Worm (Caenorhabditis elegans) whole organism, L2 larva: ENCODE results near the gene F37C4.8.
"Not testable (repeated sequence)": the region's sequence is repeated elsewhere in the genome, so short reads cannot be mapped to it uniquely, and the experiment has no call there.

Experiments
- C34F6.9 ChIP-seq: fragments of 150-350 bp; optimal IDR thresholded peaks from 2 replicates; lab custom pipeline; 2014; ENCODE audit warnings: missing biosample characterization, missing genetic modification characterization
- F13H6.1 ChIP-seq: sonication (generic microtip); optimal IDR thresholded peaks from 2 replicates; lab custom pipeline; 2016; ENCODE audit warnings: missing genetic modification characterization, missing compliant biosample characterization
- R02D3.7 ChIP-seq: fragments of 150-350 bp; optimal IDR thresholded peaks from 2 replicates; lab custom pipeline; 2014; ENCODE audit warnings: missing biosample characterization, missing genetic modification characterization
- alr-1 ChIP-seq: fragments of 150-350 bp; optimal IDR thresholded peaks from 2 replicates; lab custom pipeline; 2014; ENCODE audit warnings: missing biosample characterization, missing genetic modification characterization
- aly-2 ChIP-seq: fragments of 150-350 bp; optimal IDR thresholded peaks from 2 replicates; lab custom pipeline; 2014; ENCODE audit warnings: missing biosample characterization, missing genetic modification characterization
- ama-1 ChIP-seq: fragments of 150-350 bp; optimal IDR thresholded peaks from 2 replicates; lab custom pipeline; 2018; ENCODE audit warnings: inconsistent platforms
- blmp-1 ChIP-seq: sonication (generic microtip); optimal IDR thresholded peaks from 2 replicates; lab custom pipeline; 2017; ENCODE audit warnings: missing genetic modification characterization, mild to moderate bottlenecking, missing compliant biosample characterization, antibody characterized with exemption, moderate library complexity; ENCODE audit not compliant: insufficient read depth
- ceh-16 ChIP-seq: fragments of 150-350 bp; optimal IDR thresholded peaks from 2 replicates; lab custom pipeline; 2014; ENCODE audit warnings: missing biosample characterization, missing genetic modification characterization
- ceh-82 ChIP-seq: fragments of 150-350 bp; optimal IDR thresholded peaks from 2 replicates; lab custom pipeline; 2014; ENCODE audit warnings: missing biosample characterization, missing genetic modification characterization
- crh-2 ChIP-seq: sonication (generic microtip); optimal IDR thresholded peaks from 2 replicates; lab custom pipeline; 2017; ENCODE audit warnings: missing biosample characterization, missing genetic modification characterization
- dmd-4 ChIP-seq: sonication (generic microtip); optimal IDR thresholded peaks from 2 replicates; lab custom pipeline; 2017; ENCODE audit warnings: missing biosample characterization, missing genetic modification characterization
- egl-27 ChIP-seq: sonication (generic microtip); optimal IDR thresholded peaks from 3 replicates; lab custom pipeline; 2017; ENCODE audit warnings: missing biosample characterization, missing genetic modification reagents, missing genetic modification characterization
- elt-1 ChIP-seq: fragments of 150-350 bp; optimal IDR thresholded peaks from 2 replicates; lab custom pipeline; 2014; ENCODE audit warnings: missing biosample characterization, missing genetic modification characterization
- elt-3 ChIP-seq: sonication (generic microtip); optimal IDR thresholded peaks from 2 replicates; lab custom pipeline; 2017; ENCODE audit warnings: missing biosample characterization, missing genetic modification characterization
- gmeb-1 ChIP-seq: fragments of 150-350 bp; optimal IDR thresholded peaks from 2 replicates; lab custom pipeline; 2014; ENCODE audit warnings: missing biosample characterization, missing genetic modification characterization
- lin-11 ChIP-seq: fragments of 150-350 bp; sonication (generic microtip); optimal IDR thresholded peaks from 2 replicates; lab custom pipeline; 2014; ENCODE audit warnings: missing biosample characterization, missing genetic modification characterization, inconsistent platforms, mixed read lengths
- lsy-2 ChIP-seq, 2 experiments: fragments of 150-350 bp in 1 of 2; sonication (generic microtip) in 1 of 2; optimal IDR thresholded peaks; 2 replicates each; lab custom pipeline; 2014 to 2017; ENCODE audit warnings: missing biosample characterization in 2 of 2, missing genetic modification characterization in 2 of 2
- mab-5 ChIP-seq: fragments of 150-350 bp; optimal IDR thresholded peaks from 2 replicates; lab custom pipeline; 2014; ENCODE audit warnings: missing biosample characterization, missing genetic modification characterization
- mbf-1 ChIP-seq: sonication (generic microtip); optimal IDR thresholded peaks from 2 replicates; lab custom pipeline; 2017; ENCODE audit warnings: missing biosample characterization, missing genetic modification characterization
- nhr-10 ChIP-seq: sonication (generic microtip); optimal IDR thresholded peaks from 2 replicates; lab custom pipeline; 2017; ENCODE audit warnings: missing biosample characterization, missing genetic modification characterization
- nhr-12 ChIP-seq: fragments of 150-350 bp; optimal IDR thresholded peaks from 2 replicates; lab custom pipeline; 2014; ENCODE audit warnings: missing biosample characterization, missing genetic modification characterization
- nhr-21 ChIP-seq: fragments of 150-350 bp; optimal IDR thresholded peaks from 2 replicates; lab custom pipeline; 2014; ENCODE audit warnings: missing biosample characterization, missing genetic modification characterization
- nhr-23 ChIP-seq: fragments of 150-350 bp; optimal IDR thresholded peaks from 2 replicates; lab custom pipeline; 2014; ENCODE audit warnings: missing biosample characterization, missing genetic modification reagents, missing genetic modification characterization
- nhr-237 ChIP-seq: fragments of 150-350 bp; optimal IDR thresholded peaks from 2 replicates; lab custom pipeline; 2014; ENCODE audit warnings: missing biosample characterization, missing genetic modification characterization
- nhr-77 ChIP-seq: fragments of 150-350 bp; optimal IDR thresholded peaks from 2 replicates; lab custom pipeline; 2014; ENCODE audit warnings: missing biosample characterization, missing genetic modification characterization
- peb-1 ChIP-seq: fragments of 150-350 bp; optimal IDR thresholded peaks from 2 replicates; lab custom pipeline; 2014; ENCODE audit warnings: missing biosample characterization, missing genetic modification characterization
- sem-4 ChIP-seq: fragments of 150-350 bp; optimal IDR thresholded peaks from 2 replicates; lab custom pipeline; 2014; ENCODE audit warnings: missing biosample characterization, missing genetic modification reagents, missing genetic modification characterization
- skn-1 ChIP-seq: sonication (generic microtip); optimal IDR thresholded peaks from 2 replicates; lab custom pipeline; 2017; ENCODE audit warnings: missing biosample characterization, missing genetic modification characterization
- sma-3 ChIP-seq: sonication (generic microtip); optimal IDR thresholded peaks from 2 replicates; lab custom pipeline; 2016; ENCODE audit warnings: missing genetic modification reagents, missing genetic modification characterization, missing compliant biosample characterization
- sma-9 ChIP-seq, 2 experiments: fragments of 150-350 bp in 1 of 2; sonication (generic microtip) in 1 of 2; optimal IDR thresholded peaks; 2 replicates each; lab custom pipeline; 2014 to 2016; ENCODE audit warnings: missing genetic modification characterization in 2 of 2, mild to moderate bottlenecking in 1 of 2, missing biosample characterization in 1 of 2, missing compliant biosample characterization in 1 of 2, missing genetic modification reagents in 1 of 2, moderate library complexity in 1 of 2
- snpc-4 ChIP-seq: fragments of 150-350 bp; optimal IDR thresholded peaks from 2 replicates; lab custom pipeline; 2014; ENCODE audit warnings: missing biosample characterization, missing genetic modification characterization
- unc-39 ChIP-seq: fragments of 150-350 bp; optimal IDR thresholded peaks from 2 replicates; lab custom pipeline; 2014; ENCODE audit warnings: missing biosample characterization, missing genetic modification characterization
- unc-55 ChIP-seq: fragments of 150-350 bp; sonication (generic microtip); optimal IDR thresholded peaks from 3 replicates; lab custom pipeline; 2014; ENCODE audit warnings: missing biosample characterization, missing genetic modification reagents, missing genetic modification characterization
- unc-62 ChIP-seq: fragments of 150-350 bp; optimal IDR thresholded peaks from 2 replicates; lab custom pipeline; 2014; ENCODE audit warnings: missing biosample characterization, missing genetic modification reagents, missing genetic modification characterization
- ztf-1 ChIP-seq: fragments of 200-800 bp; sonication (Bioruptor generic); conservative IDR thresholded peaks from 2 replicates; pipeline ENCODE4 v1.3.6; 2022; ENCODE audit warnings: missing genetic modification characterization, missing compliant biosample characterization
- ztf-11 ChIP-seq: sonication (generic microtip); optimal IDR thresholded peaks from 2 replicates; lab custom pipeline; 2017; ENCODE audit warnings: missing biosample characterization, missing genetic modification characterization
- ztf-4 ChIP-seq: fragments of 150-350 bp; optimal IDR thresholded peaks from 2 replicates; lab custom pipeline; 2014; ENCODE audit warnings: missing biosample characterization, missing genetic modification characterization

Gene F37C4.8

DNA sequence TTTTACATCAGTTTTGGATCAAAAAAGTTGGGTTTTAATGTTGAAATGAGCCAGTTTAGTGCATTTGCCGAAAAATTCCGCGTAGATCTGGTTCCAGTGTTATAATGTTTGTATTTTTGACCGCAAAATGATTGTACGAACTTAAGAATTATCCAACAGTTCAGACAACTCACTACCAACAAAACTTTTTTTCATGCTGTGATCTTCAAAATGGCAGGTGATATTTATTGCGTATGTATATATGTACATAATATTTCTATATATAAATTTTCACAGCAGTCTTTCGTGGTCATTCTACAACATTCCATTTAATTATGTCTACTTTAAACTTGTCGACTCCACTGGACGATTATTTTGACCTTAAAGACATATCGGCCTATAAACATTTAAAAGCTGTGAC, 34.3 kb upstream of the F37C4.8 start, which contains the start of gene srz-20:
Gene srz-20, plus strand, starts transcription at position 301 of the 400 bp plus-strand sequence.
- TF ChIP-seq dmd-4 (tag; lab: Kevin White, UChicago) (no peak), F13H6.1 (tag; lab: Kevin White, UChicago) (no peak), elt-3 (tag; lab: Kevin White, UChicago) (no peak), unc-55 (GFP tag; lab: Kevin White, UChicago) (no peak), nhr-12 (no peak), ztf-1 (no peak), alr-1 (no peak), nhr-237 (no peak), gmeb-1 (tag; lab: Kevin White, UChicago) (no peak), nhr-10 (no peak), R02D3.7 (tag; lab: Kevin White, UChicago) (no peak), unc-39 (tag; lab: Kevin White, UChicago) (no peak), ceh-16 (tag; lab: Kevin White, UChicago) (no peak), sma-3 (GFP tag; lab: Kevin White, UChicago) (no peak), lin-11 (tag; lab: Kevin White, UChicago) (no peak), lsy-2 (tag; optimal IDR thresholded peaks at IDR 0.05; lab: Kevin White, UChicago) (no peak), nhr-23 (no peak)

DNA sequence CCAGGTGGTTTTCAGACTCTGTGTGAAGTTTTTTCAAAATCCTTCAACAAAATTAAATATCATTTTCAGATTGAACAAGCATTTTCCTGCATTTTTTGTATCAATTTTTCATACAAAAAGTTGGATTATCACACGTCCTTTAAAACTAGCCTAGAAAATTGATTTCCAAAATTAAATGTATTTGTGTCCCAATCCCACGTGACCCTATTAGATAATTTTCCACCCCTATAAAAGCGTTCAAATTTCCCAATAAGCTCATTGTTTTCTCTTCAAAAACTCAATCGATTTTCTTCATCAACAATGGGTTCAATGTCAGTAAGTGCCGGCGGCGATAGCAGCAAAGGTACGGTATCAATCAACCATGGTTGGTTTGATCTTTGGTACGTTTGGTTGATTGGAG, 33.4 kb upstream of the F37C4.8 start, which contains the start of gene F56D6.19:
Gene F56D6.19, plus strand, starts transcription at position 301 of the 400 bp plus-strand sequence.
- TF ChIP-seq mab-5 (tag; lab: Kevin White, UChicago), result no peak
- no peak for TF ChIP-seq nhr-21 (tag; lab: Kevin White, UChicago)
- no peak for TF ChIP-seq ztf-4 (tag; lab: Kevin White, UChicago)
- no peak for TF ChIP-seq nhr-77 (tag; lab: Kevin White, UChicago)
- TF ChIP-seq unc-62 (GFP tag; lab: Kevin White, UChicago), result no peak
- no peak for TF ChIP-seq F13H6.1 (tag; lab: Kevin White, UChicago)
- TF ChIP-seq unc-55 (GFP tag; lab: Kevin White, UChicago), result no peak
- TF ChIP-seq peb-1 (tag; lab: Kevin White, UChicago), result no peak
- TF ChIP-seq gmeb-1 (tag; lab: Kevin White, UChicago), result no peak
- TF ChIP-seq elt-1, result no peak
- TF ChIP-seq sma-9 (GFP tag; optimal IDR thresholded peaks at IDR 0.05; lab: Kevin White, UChicago), result no peak
- no peak for TF ChIP-seq sma-9 (tag; optimal IDR thresholded peaks at IDR 0.05; lab: Kevin White, UChicago)

DNA sequence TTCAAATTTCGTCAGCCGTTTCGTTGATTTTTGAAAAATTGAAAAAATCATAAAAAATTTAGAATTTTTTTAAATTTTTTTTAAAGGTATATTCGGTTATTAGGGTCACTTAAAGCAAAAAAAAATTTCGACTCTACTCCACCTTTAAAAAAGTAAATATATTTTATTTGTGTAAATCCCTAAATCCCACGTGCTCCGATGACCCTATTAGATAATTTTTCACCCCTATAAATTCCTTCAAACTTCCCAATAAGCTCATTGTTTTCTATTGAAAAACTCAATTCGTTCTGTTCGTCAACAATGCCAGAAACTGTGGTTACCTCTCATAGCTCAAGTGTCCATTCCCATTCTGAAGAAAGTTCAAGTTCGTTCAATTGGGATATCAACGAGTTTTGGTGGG, 31.6 kb upstream of the F37C4.8 start, which contains the start of gene F56D6.20:
Gene F56D6.20, plus strand, starts transcription at position 301 of the 400 bp plus-strand sequence.
- TF ChIP-seq aly-2 (tag; lab: Kevin White, UChicago) (no peak), nhr-12 (no peak), snpc-4 (no peak), nhr-77 (tag; lab: Kevin White, UChicago) (no peak), peb-1 (tag; lab: Kevin White, UChicago) (no peak), skn-1 (tag; lab: Kevin White, UChicago) (no peak), unc-39 (tag; lab: Kevin White, UChicago) (no peak), blmp-1 (tag; lab: Kevin White, UChicago) (no peak), C34F6.9 (tag; lab: Kevin White, UChicago) (no peak), egl-27 (tag; lab: Kevin White, UChicago) (no peak), sma-3 (GFP tag; lab: Kevin White, UChicago) (no peak), F13H6.1 (tag; lab: Kevin White, UChicago) (no peak), unc-62 (GFP tag; lab: Kevin White, UChicago) (no peak), sem-4 (no peak), nhr-21 (tag; lab: Kevin White, UChicago) (no peak), ceh-82 (tag; lab: Kevin White, UChicago) (no peak), alr-1 (no peak), ztf-11 (tag; lab: Kevin White, UChicago) (no peak), crh-2 (tag; lab: Kevin White, UChicago) (no peak), ama-1 (lab: Kevin White, UChicago) (no peak)

DNA sequence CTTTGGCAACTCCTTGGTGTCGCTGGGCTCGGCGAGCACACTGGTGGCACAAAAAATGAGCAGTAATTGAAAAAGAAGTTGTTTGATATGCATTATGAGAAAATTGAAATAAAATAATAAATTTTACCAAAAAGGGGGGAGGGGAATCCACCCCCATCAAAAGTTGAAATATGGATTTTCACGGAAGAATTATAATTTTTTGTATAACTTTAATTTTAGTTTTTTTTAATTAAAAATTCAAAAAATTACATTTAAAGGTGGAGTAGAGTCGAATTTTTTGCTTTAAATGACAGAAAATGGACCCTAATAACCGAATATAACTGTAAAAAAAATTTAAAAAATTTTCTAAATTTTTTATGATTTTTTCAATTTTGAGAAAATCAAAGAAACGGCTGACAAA, 30.8 kb upstream of the F37C4.8 start, which contains the start of gene F56D6.18:
Gene F56D6.18, minus strand, starts transcription at position 101 of the 400 bp plus-strand sequence.
- TF ChIP-seq mbf-1 (tag; lab: Kevin White, UChicago); nhr-77 (tag; lab: Kevin White, UChicago); unc-55 (GFP tag; lab: Kevin White, UChicago): not testable (repeated sequence)
